Worm (Caenorhabditis elegans) whole organism, L4/young adult: ENCODE measurements around the gene sec-15.

ENCODE experiments used
- dao-5 ChIP-seq: sonication (generic microtip); optimal IDR thresholded peaks from 2 replicates; lab custom pipeline; 2016; ENCODE audit warnings: missing genotype, missing genetic modification characterization, moderate library complexity, missing compliant biosample characterization
- him-1 ChIP-seq: sonication (generic microtip); optimal IDR thresholded peaks from 2 replicates; lab custom pipeline; 2016; ENCODE audit warnings: missing genotype, missing genetic modification reagents, missing genetic modification characterization, missing compliant biosample characterization

- TF ChIP-seq him-1 (tag; lab: Kevin White, UChicago) (no peak), dao-5 (tag; lab: Kevin White, UChicago) (no peak)
Observed at ce11 chrX:8789014-8789506, 46.5 kb downstream of the sec-15 start, which contains the start of gene unc-27.
